Worm (Caenorhabditis elegans) whole organism, young adult: ENCODE results near the gene mcd-1.

ENCODE experiments used
- B0261.1 ChIP-seq: sonication (generic microtip); optimal IDR thresholded peaks from 2 replicates; lab custom pipeline; 2016; ENCODE audit warnings: mild to moderate bottlenecking, missing genetic modification characterization, moderate library complexity, missing compliant biosample characterization
- F39B2.1 ChIP-seq: fragments of 200-800 bp; sonication (Bioruptor generic); IDR thresholded peaks from 2 replicates; pipeline ENCODE4 v1.3.6; 2022; ENCODE audit warnings: missing genetic modification reagents, missing genetic modification characterization, missing compliant biosample characterization
- ZK185.1 ChIP-seq: sonication (generic microtip); optimal IDR thresholded peaks from 2 replicates; lab custom pipeline; 2016; ENCODE audit warnings: mild to moderate bottlenecking, missing genetic modification characterization, missing compliant biosample characterization; ENCODE audit not compliant: poor library complexity, severe bottlenecking
- ceh-91 ChIP-seq: fragments of 200-800 bp; sonication (Bioruptor generic); IDR thresholded peaks from 2 replicates; pipeline ENCODE4 v1.3.6; 2022; ENCODE audit warnings: missing genetic modification reagents, missing genetic modification characterization, missing compliant biosample characterization
- chd-7 ChIP-seq: sonication (generic microtip); optimal IDR thresholded peaks from 2 replicates; lab custom pipeline; 2016; ENCODE audit warnings: mild to moderate bottlenecking, missing genetic modification characterization, moderate library complexity, missing compliant biosample characterization
- lin-40 ChIP-seq: sonication (generic microtip); optimal IDR thresholded peaks from 2 replicates; lab custom pipeline; 2016; ENCODE audit warnings: missing genetic modification characterization, mild to moderate bottlenecking, missing compliant biosample characterization, missing genotype, missing genetic modification reagents
- lir-1 ChIP-seq: fragments of 200-800 bp; sonication (Bioruptor generic); conservative IDR thresholded peaks from 2 replicates; pipeline ENCODE4 v1.3.6; 2022; ENCODE audit warnings: missing genetic modification reagents, missing genetic modification characterization, missing compliant biosample characterization
- madf-6 ChIP-seq: fragments of 200-800 bp; sonication (Bioruptor generic); IDR thresholded peaks from 2 replicates; pipeline ENCODE4 v1.3.6; 2022; ENCODE audit warnings: missing genetic modification reagents, missing genetic modification characterization, missing compliant biosample characterization
- madf-8 ChIP-seq: fragments of 200-800 bp; sonication (Bioruptor generic); conservative IDR thresholded peaks from 2 replicates; pipeline ENCODE4 v1.3.6; 2022; ENCODE audit warnings: missing genetic modification reagents, missing genetic modification characterization, missing compliant biosample characterization
- nhr-120 ChIP-seq: fragments of 200-800 bp; sonication (Bioruptor generic); IDR thresholded peaks from 2 replicates; pipeline ENCODE4 v1.3.6; 2022; ENCODE audit warnings: missing genetic modification characterization, missing compliant biosample characterization
- nhr-27 ChIP-seq: fragments of 200-800 bp; sonication (Bioruptor generic); optimal IDR thresholded peaks from 2 replicates; lab custom pipeline; 2018; ENCODE audit warnings: mild to moderate bottlenecking, missing genetic modification characterization, moderate library complexity, missing compliant biosample characterization
- rpc-1 ChIP-seq, 2 experiments: fragments of 150-350 bp in 1 of 2; sonication (generic microtip) in 1 of 2; optimal IDR thresholded peaks; 2 replicates each; lab custom pipeline; 2014 to 2018; ENCODE audit warnings: missing biosample characterization in 1 of 2, missing genetic modification characterization in 1 of 2, missing genetic modification reagents in 1 of 2, missing genotype in 1 of 2
- ztf-28 ChIP-seq: fragments of 200-800 bp; sonication (Bioruptor generic); IDR thresholded peaks from 2 replicates; pipeline ENCODE4 v1.3.6; 2022; ENCODE audit warnings: missing genetic modification reagents, missing genetic modification characterization, missing compliant biosample characterization

- TF ChIP-seq ztf-28 (GFP tag; lab: Robert Waterston, UW) = no peak
- TF ChIP-seq nhr-27 (tag; lab: Kevin White, UChicago) = no peak
- no peak for TF ChIP-seq ceh-91
- TF ChIP-seq rpc-1 (optimal IDR thresholded peaks at IDR 0.05; lab: Kevin White, UChicago) = no peak
- no peak for TF ChIP-seq rpc-1 (tag; optimal IDR thresholded peaks at IDR 0.05; lab: Kevin White, UChicago)
- TF ChIP-seq B0261.1 = no peak
- TF ChIP-seq madf-6 (GFP tag; lab: Robert Waterston, UW) = no peak
- no peak for TF ChIP-seq ZK185.1
- no peak for TF ChIP-seq F39B2.1
- TF ChIP-seq nhr-120 (GFP tag; lab: Robert Waterston, UW) = no peak
- no peak for TF ChIP-seq chd-7 (tag; lab: Kevin White, UChicago)
- TF ChIP-seq madf-8 (GFP tag; lab: Robert Waterston, UW) = no peak
- no peak for TF ChIP-seq lin-40 (tag; lab: Kevin White, UChicago)
- no peak for TF ChIP-seq lir-1 (GFP tag; lab: Robert Waterston, UW)
These were observed 33.0 kb upstream of the mcd-1 start for ce11 chrII:13855352-13855751.
